Worm (Caenorhabditis elegans): ENCODE measurements around the gene Y75B12B.10.
"Not testable (repeated sequence)": the region's sequence is repeated elsewhere in the genome, so short reads cannot be mapped to it uniquely, and the experiment has no call there.

The Y75B12B.10 gene

ce11 chrV:15191971-15192370 is 7.9 kb upstream of the Y75B12B.10 start:
- TF ChIP-seq nhr-12 (tag; optimal IDR thresholded peaks at IDR 0.05) (no peak), M03D4.4 (tag; optimal IDR thresholded peaks at IDR 0.05) (no peak), sem-2 (GFP tag; optimal IDR thresholded peaks at IDR 0.05) (no peak), snpc-4 (tag; optimal IDR thresholded peaks at IDR 0.05) (no peak), elt-1 (tag; optimal IDR thresholded peaks at IDR 0.05; ENCODE audit: borderline replicate concordance, insufficient read depth) (no peak), mls-2 (tag; optimal IDR thresholded peaks at IDR 0.05) (no peak), ceh-43 (GFP tag; optimal IDR thresholded peaks at IDR 0.05) (no peak), lsy-2 (tag; optimal IDR thresholded peaks at IDR 0.05) (no peak), unc-39 (tag; optimal IDR thresholded peaks at IDR 0.05) (no peak), nhr-76 (tag; optimal IDR thresholded peaks at IDR 0.05) (no peak), unc-120 (tag; optimal IDR thresholded peaks at IDR 0.05; ENCODE audit: poor library complexity, severe bottlenecking) (no peak)

- no peak for TF ChIP-seq nhr-76 (tag; optimal IDR thresholded peaks at IDR 0.05)
- TF ChIP-seq ceh-83 (GFP tag; optimal IDR thresholded peaks at IDR 0.05): no peak
- no peak for TF ChIP-seq ceh-43 (GFP tag; optimal IDR thresholded peaks at IDR 0.05)
Measured at ce11 chrV:15192377-15192776, 7.5 kb upstream of the Y75B12B.10 start, which contains the start of gene plc-2. TSS of gene plc-2 (plus strand) at chrV:15192572.

- TF ChIP-seq tbx-8 (GFP tag; optimal IDR thresholded peaks at IDR 0.05): no peak
- TF ChIP-seq elt-1 (tag; optimal IDR thresholded peaks at IDR 0.05; ENCODE audit: borderline replicate concordance, insufficient read depth): no peak
- no peak for TF ChIP-seq unc-120 (tag; optimal IDR thresholded peaks at IDR 0.05; ENCODE audit: poor library complexity, severe bottlenecking)
- TF ChIP-seq blmp-1 (tag; optimal IDR thresholded peaks at IDR 0.05): no peak
- no peak for TF ChIP-seq nhr-76 (tag; optimal IDR thresholded peaks at IDR 0.05)
- TF ChIP-seq sem-2 (GFP tag; optimal IDR thresholded peaks at IDR 0.05): no peak
- TF ChIP-seq unc-39 (tag; optimal IDR thresholded peaks at IDR 0.05): no peak
- no peak for TF ChIP-seq bed-3 (GFP tag; optimal IDR thresholded peaks at IDR 0.05)
- TF ChIP-seq sptf-1 (tag; optimal IDR thresholded peaks at IDR 0.05): no peak
- TF ChIP-seq zip-8 (tag; optimal IDR thresholded peaks at IDR 0.05): no peak
Measured at ce11 chrV:15193909-15194308, 6.0 kb upstream of the Y75B12B.10 start, which contains the start of gene Y75B12B.13. TSS of gene Y75B12B.13 (minus strand) at chrV:15194009.

ce11 chrV:15197955-15198354 is 1.9 kb upstream of the Y75B12B.10 start, which contains the start of gene srw-1:
TSS of gene srw-1 (plus strand) at chrV:15198255.
- TF ChIP-seq flh-1 (GFP tag; optimal IDR thresholded peaks at IDR 0.05) (no peak), unc-62 (GFP tag; optimal IDR thresholded peaks at IDR 0.05) (no peak), lsy-2 (tag; optimal IDR thresholded peaks at IDR 0.05) (no peak), M03D4.4 (tag; optimal IDR thresholded peaks at IDR 0.05) (no peak), nhr-12 (tag; optimal IDR thresholded peaks at IDR 0.05) (no peak), nhr-76 (tag; optimal IDR thresholded peaks at IDR 0.05) (no peak), blmp-1 (tag; optimal IDR thresholded peaks at IDR 0.05) (no peak)

ce11 chrV:15207681-15208080 is 7.8 kb downstream of the Y75B12B.10 start, which contains the start of gene C41G6.12:
TSS of gene C41G6.12 (minus strand) at chrV:15207781.
- TF ChIP-seq nhr-76, mab-5, zip-8 (tag; optimal IDR thresholded peaks at IDR 0.05): not testable (repeated sequence)

- not testable (repeated sequence) for TF ChIP-seq elt-3 (tag; optimal IDR thresholded peaks at IDR 0.05); bed-3 (GFP tag; optimal IDR thresholded peaks at IDR 0.05); hlh-1 (tag; optimal IDR thresholded peaks at IDR 0.05)
Measured at ce11 chrV:15211869-15212268, 12.0 kb downstream of the Y75B12B.10 start, which contains the start of gene sri-24. TSS of gene sri-24 (plus strand) at chrV:15212169.

ce11 chrV:15215175-15215574 is 15.3 kb downstream of the Y75B12B.10 start, which contains the start of gene sri-26:
TSS of gene sri-26 (plus strand) at chrV:15215475.
- not testable (repeated sequence) for TF ChIP-seq tbx-8 (GFP tag; optimal IDR thresholded peaks at IDR 0.05); cnd-1 (tag; optimal IDR thresholded peaks at IDR 0.05); sptf-1 (tag; optimal IDR thresholded peaks at IDR 0.05)

- TF ChIP-seq ham-2 (GFP tag; optimal IDR thresholded peaks at IDR 0.05) (no peak), ceh-43 (GFP tag; optimal IDR thresholded peaks at IDR 0.05) (no peak), lsy-2 (tag; optimal IDR thresholded peaks at IDR 0.05) (no peak), elt-1 (tag; optimal IDR thresholded peaks at IDR 0.05; ENCODE audit: borderline replicate concordance, insufficient read depth) (no peak), mls-2 (tag; optimal IDR thresholded peaks at IDR 0.05) (no peak), mab-5 (tag; optimal IDR thresholded peaks at IDR 0.05) (no peak)
Measured at ce11 chrV:15216705-15217104, 16.8 kb downstream of the Y75B12B.10 start, which contains the start of gene sri-25. TSS of gene sri-25 (plus strand) at chrV:15217005.
